Fruit fly (Drosophila melanogaster): ENCODE data around the gene Vtld.

Gene Vtld

DNA sequence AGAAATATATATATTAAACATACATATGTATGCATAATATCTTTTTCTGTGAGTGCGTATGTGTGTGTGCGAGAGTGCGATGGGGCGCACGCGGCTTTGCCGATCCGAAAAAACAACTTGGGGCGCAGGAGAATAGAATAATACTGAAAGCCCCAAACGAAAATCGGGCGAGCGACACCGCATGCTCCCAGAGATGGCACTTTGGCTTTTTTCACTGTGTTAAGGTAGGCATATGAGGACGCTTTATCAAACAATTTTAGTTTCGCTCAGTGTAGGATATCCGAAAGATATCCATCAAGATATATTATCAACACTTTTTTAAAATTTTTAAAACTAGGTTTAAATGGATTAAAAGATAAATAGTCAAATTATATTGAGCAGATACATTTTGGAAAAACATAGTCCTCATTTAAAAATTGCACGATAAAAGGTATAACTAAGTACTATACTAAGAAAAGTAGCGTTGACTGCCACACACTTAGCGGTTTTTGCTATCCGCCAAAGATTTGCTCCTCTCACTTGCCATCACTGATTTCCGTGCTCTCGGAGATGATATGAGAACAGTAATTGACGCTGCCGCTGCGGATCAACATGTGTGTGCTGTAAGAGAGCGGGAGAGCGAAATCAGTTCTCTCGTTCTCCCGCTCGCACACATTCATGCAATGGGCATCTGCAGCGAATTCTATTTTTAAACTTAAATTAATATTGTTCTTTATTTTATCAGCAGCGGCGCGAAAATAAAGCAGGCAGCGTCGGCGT, 30.9 kb downstream of the Vtld start (continued):
- TF ChIP-seq Myb (GFP tag; optimal IDR thresholded peaks at IDR 0.05) = peak; percentile 22
- 0 out of 3 replicates have a peak, but pooled peaks have one; percentile 37 for TF ChIP-seq otp (GFP tag; IDR thresholded peaks at IDR 0.05)
- TF ChIP-seq Eip74EF (GFP tag; optimal IDR thresholded peaks at IDR 0.05) = no peak
- no peak for TF ChIP-seq crc (GFP tag; optimal IDR thresholded peaks at IDR 0.05)
- TF ChIP-seq CG18262 (tag; optimal IDR thresholded peaks at IDR 0.05) = peak; percentile 77
- no peak for TF ChIP-seq hb (GFP tag; IDR thresholded peaks at IDR 0.05; ENCODE audit: partially characterized antibody)
- no peak for TF ChIP-seq pita (GFP tag; optimal IDR thresholded peaks at IDR 0.05)
- peak; percentile 80 for TF ChIP-seq grau (tag; optimal IDR thresholded peaks at IDR 0.05)
- peak; percentile 79 for TF ChIP-seq phol (tag; optimal IDR thresholded peaks at IDR 0.05)
- peak; percentile 47; the same call in 1 of the 2 replicates for TF ChIP-seq ttk (GFP tag; IDR thresholded peaks at IDR 0.05)
- peak; percentile 15 for TF ChIP-seq NC2β (GFP tag; optimal IDR thresholded peaks at IDR 0.05)
- TF ChIP-seq CG10274 (GFP tag; optimal IDR thresholded peaks at IDR 0.05) = peak; percentile 32
- TF ChIP-seq ftz-f1 (GFP tag; optimal IDR thresholded peaks at IDR 0.05) = no peak
- peak; percentile 46 for TF ChIP-seq CG1602 (GFP tag; optimal IDR thresholded peaks at IDR 0.05)
- no peak for TF ChIP-seq hbn (GFP tag; IDR thresholded peaks at IDR 0.05; ENCODE audit: partially characterized antibody)
- TF ChIP-seq CG31441 (GFP tag; IDR thresholded peaks at IDR 0.05) = peak; percentile 54; the same call in 1 of the 2 replicates
- TF ChIP-seq unpg (GFP tag; optimal IDR thresholded peaks at IDR 0.05) = peak; percentile 28
- TF ChIP-seq CG30020 (tag; optimal IDR thresholded peaks at IDR 0.05) = peak; percentile 37
- no peak for TF ChIP-seq Hr39 (optimal IDR thresholded peaks at IDR 0.05)
- TF ChIP-seq cato (GFP tag; optimal IDR thresholded peaks at IDR 0.05; ENCODE audit: borderline replicate concordance) = peak; percentile 13
- TF ChIP-seq fru (optimal IDR thresholded peaks at IDR 0.05) = no peak
- TF ChIP-seq Jarid2 (GFP tag; optimal IDR thresholded peaks at IDR 0.05) = peak; percentile 85
- TF ChIP-seq Rx (GFP tag; IDR thresholded peaks at IDR 0.05) = 0 out of 2 replicates have a peak, but pooled peaks have one; percentile 3
- no peak for TF ChIP-seq sim (GFP tag; IDR thresholded peaks at IDR 0.05)
- TF ChIP-seq bab2 (GFP tag; optimal IDR thresholded peaks at IDR 0.05) = peak; percentile 32
- TF ChIP-seq CG14710 (tag; optimal IDR thresholded peaks at IDR 0.05) = peak; percentile 62
- no peak for TF ChIP-seq CG43689 (GFP tag; IDR thresholded peaks at IDR 0.05)
- peak; percentile 86 to 94 for TF ChIP-seq Trl (optimal IDR thresholded peaks at IDR 0.05)
- TF ChIP-seq Trl (GFP tag; optimal IDR thresholded peaks at IDR 0.05) = peak; percentile 37
- TF ChIP-seq h (optimal IDR thresholded peaks at IDR 0.05) = no peak
- no peak for TF ChIP-seq CG14965 (GFP tag; optimal IDR thresholded peaks at IDR 0.05; ENCODE audit: borderline replicate concordance)
- TF ChIP-seq pan (optimal IDR thresholded peaks at IDR 0.05) = no peak
- no peak for TF ChIP-seq pan (GFP tag; optimal IDR thresholded peaks at IDR 0.05 in 1 of 2, IDR thresholded peaks at IDR 0.05 in 1 of 2)
- no peak for TF ChIP-seq nerfin-2 (GFP tag; IDR thresholded peaks at IDR 0.05; ENCODE audit: partially characterized antibody)
- TF ChIP-seq CG17568 (GFP tag; optimal IDR thresholded peaks at IDR 0.05) = no peak
- TF ChIP-seq Deaf1 (tag; optimal IDR thresholded peaks at IDR 0.05) = peak; percentile 17
- TF ChIP-seq ci (GFP tag; IDR thresholded peaks at IDR 0.05) = peak; percentile 56; the same call in 1 of the 3 replicates
- TF ChIP-seq CG15479 (GFP tag; optimal IDR thresholded peaks at IDR 0.05) = no peak
- TF ChIP-seq stwl (tag; optimal IDR thresholded peaks at IDR 0.05) = no peak
- TF ChIP-seq luna (GFP tag; optimal IDR thresholded peaks at IDR 0.05) = no peak
- peak; percentile 86 for TF ChIP-seq Med (GFP tag)
- peak; percentile 61 for TF ChIP-seq jumu (GFP tag; optimal IDR thresholded peaks at IDR 0.05)
- TF ChIP-seq Mad (GFP tag; optimal IDR thresholded peaks at IDR 0.05) = peak; percentile 66
- TF ChIP-seq CG11398 (GFP tag; optimal IDR thresholded peaks at IDR 0.05) = no peak
- peak; percentile 55 for TF ChIP-seq CG4424 (GFP tag; optimal IDR thresholded peaks at IDR 0.05)
- peak; percentile 15 for TF ChIP-seq ab (GFP tag; optimal IDR thresholded peaks at IDR 0.05)
- peak; percentile 57 for TF ChIP-seq HLH54F (GFP tag; optimal IDR thresholded peaks at IDR 0.05)
- TF ChIP-seq B-H1 (GFP tag; IDR thresholded peaks at IDR 0.05) = no peak
- 0 out of 2 replicates have a peak, but pooled peaks have one; percentile 11 for TF ChIP-seq danr (GFP tag; IDR thresholded peaks at IDR 0.05)
- TF ChIP-seq CG8765 (GFP tag; IDR thresholded peaks at IDR 0.05) = no peak
- TF ChIP-seq CG11695 (GFP tag; IDR thresholded peaks at IDR 0.05) = peak; percentile 41; the same call in 1 of the 3 replicates

Measured in whole organism, embryonic.